Worm (Caenorhabditis elegans) whole organism, L4/young adult: Measurements from ENCODE around the gene C17A2.2.

Experiments used
- dao-5 ChIP-seq: sonication (generic microtip); optimal IDR thresholded peaks from 2 replicates; lab custom pipeline; 2016; ENCODE audit warnings: missing genotype, missing genetic modification characterization, moderate library complexity, missing compliant biosample characterization
- him-1 ChIP-seq: sonication (generic microtip); optimal IDR thresholded peaks from 2 replicates; lab custom pipeline; 2016; ENCODE audit warnings: missing genotype, missing genetic modification reagents, missing genetic modification characterization, missing compliant biosample characterization

DNA sequence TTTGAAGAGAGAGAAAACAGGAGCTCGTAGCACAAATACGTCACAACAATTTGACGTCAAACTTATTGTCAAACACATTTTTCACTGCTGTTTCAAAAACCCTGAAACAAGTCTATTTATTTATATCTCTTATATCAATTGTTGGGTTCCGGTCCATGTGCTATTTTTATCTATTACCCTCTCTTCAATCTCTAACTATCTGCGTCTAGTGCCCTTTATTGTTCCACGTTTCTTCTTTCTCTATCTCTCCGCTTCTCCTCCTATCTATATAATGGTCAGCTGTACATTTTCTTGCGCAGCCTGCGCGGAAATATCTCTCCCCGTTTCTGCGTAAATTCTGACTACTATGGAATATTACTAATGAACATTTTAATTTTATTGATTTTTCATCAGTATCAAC is 50.8 kb downstream of the C17A2.2 start:
- no peak for TF ChIP-seq dao-5 (tag; lab: Kevin White, UChicago)
- TF ChIP-seq him-1 (tag; lab: Kevin White, UChicago) = no peak
